Worm (Caenorhabditis elegans) whole organism, mixed stage, embryonic: Measurements from ENCODE around the gene clec-33.

ENCODE experiments used
- M03D4.4 ChIP-seq: sonication (generic microtip); optimal IDR thresholded peaks from 2 replicates; lab custom pipeline; 2017; ENCODE audit warnings: mild to moderate bottlenecking, missing genetic modification characterization, missing compliant biosample characterization
- blmp-1 ChIP-seq: fragments of 150-350 bp; optimal IDR thresholded peaks from 2 replicates; lab custom pipeline; 2014; ENCODE audit warnings: missing biosample characterization, missing genetic modification characterization
- ceh-39 ChIP-seq: fragments of 150-350 bp; optimal IDR thresholded peaks from 2 replicates; lab custom pipeline; 2014; ENCODE audit warnings: missing biosample characterization, missing genetic modification characterization
- ceh-43 ChIP-seq: fragments of 200-800 bp; sonication (Bioruptor generic); optimal IDR thresholded peaks from 2 replicates; lab custom pipeline; 2018; ENCODE audit warnings: mild to moderate bottlenecking, missing genetic modification characterization, moderate library complexity, missing compliant biosample characterization
- ceh-83 ChIP-seq: fragments of 200-800 bp; sonication (Bioruptor generic); optimal IDR thresholded peaks from 2 replicates; lab custom pipeline; 2018; ENCODE audit warnings: mild to moderate bottlenecking, missing genetic modification characterization, missing compliant biosample characterization
- ces-1 ChIP-seq: fragments of 150-350 bp; optimal IDR thresholded peaks from 2 replicates; lab custom pipeline; 2014; ENCODE audit warnings: missing biosample characterization, missing genetic modification reagents, missing genetic modification characterization
- cnd-1 ChIP-seq: fragments of 200-800 bp; sonication (Bioruptor generic); optimal IDR thresholded peaks from 2 replicates; lab custom pipeline; 2018; ENCODE audit warnings: mild to moderate bottlenecking, missing genetic modification characterization, missing compliant biosample characterization
- drap-1 ChIP-seq: fragments of 200-800 bp; sonication (Bioruptor generic); optimal IDR thresholded peaks from 3 replicates; lab custom pipeline; 2018; ENCODE audit warnings: mild to moderate bottlenecking, missing genetic modification characterization, missing compliant biosample characterization
- elt-1 ChIP-seq: sonication (generic microtip); optimal IDR thresholded peaks from 2 replicates; lab custom pipeline; 2017; ENCODE audit warnings: missing genetic modification characterization, mild to moderate bottlenecking, missing compliant biosample characterization, antibody characterized with exemption, moderate library complexity, borderline replicate concordance; ENCODE audit not compliant: insufficient read depth
- elt-3 ChIP-seq: fragments of 150-350 bp; optimal IDR thresholded peaks from 2 replicates; lab custom pipeline; 2014; ENCODE audit warnings: missing biosample characterization, missing genetic modification characterization
- flh-1 ChIP-seq: fragments of 200-800 bp; sonication (Bioruptor generic); optimal IDR thresholded peaks from 2 replicates; lab custom pipeline; 2018; ENCODE audit warnings: mild to moderate bottlenecking, missing genetic modification characterization, moderate library complexity, missing compliant biosample characterization
- ham-2 ChIP-seq: fragments of 200-800 bp; sonication (Bioruptor generic); optimal IDR thresholded peaks from 2 replicates; lab custom pipeline; 2018; ENCODE audit warnings: mild to moderate bottlenecking, missing genetic modification characterization, missing compliant biosample characterization
- hlh-1 ChIP-seq: fragments of 150-350 bp; optimal IDR thresholded peaks from 2 replicates; lab custom pipeline; 2014; ENCODE audit warnings: missing biosample characterization, missing genetic modification reagents, missing genetic modification characterization
- lin-13 ChIP-seq: fragments of 150-350 bp; optimal IDR thresholded peaks from 2 replicates; lab custom pipeline; 2014; ENCODE audit warnings: missing biosample characterization, missing genetic modification characterization
- lin-32 ChIP-seq: fragments of 200-800 bp; sonication (Bioruptor generic); optimal IDR thresholded peaks from 2 replicates; lab custom pipeline; 2018; ENCODE audit warnings: mild to moderate bottlenecking, missing genetic modification characterization, missing compliant biosample characterization
- lsy-2 ChIP-seq: fragments of 150-350 bp; optimal IDR thresholded peaks from 2 replicates; lab custom pipeline; 2014; ENCODE audit warnings: missing biosample characterization, missing genetic modification characterization
- mab-5 ChIP-seq: fragments of 150-350 bp; optimal IDR thresholded peaks from 2 replicates; lab custom pipeline; 2014; ENCODE audit warnings: missing biosample characterization, missing genetic modification characterization
- mls-2 ChIP-seq: sonication (generic microtip); optimal IDR thresholded peaks from 2 replicates; lab custom pipeline; 2016; ENCODE audit warnings: mild to moderate bottlenecking, missing genetic modification characterization, moderate library complexity, missing compliant biosample characterization
- nhr-12 ChIP-seq: fragments of 150-350 bp; optimal IDR thresholded peaks from 2 replicates; lab custom pipeline; 2014; ENCODE audit warnings: missing biosample characterization, missing genetic modification characterization
- nhr-2 ChIP-seq: fragments of 150-350 bp; optimal IDR thresholded peaks from 2 replicates; lab custom pipeline; 2014; ENCODE audit warnings: missing biosample characterization, missing genetic modification characterization
- nhr-237 ChIP-seq: fragments of 150-350 bp; optimal IDR thresholded peaks from 2 replicates; lab custom pipeline; 2014; ENCODE audit warnings: missing biosample characterization, missing genetic modification characterization
- nhr-28 ChIP-seq: fragments of 150-350 bp; optimal IDR thresholded peaks from 2 replicates; lab custom pipeline; 2014; ENCODE audit warnings: missing biosample characterization, missing genetic modification characterization
- nhr-76 ChIP-seq: sonication (generic microtip); optimal IDR thresholded peaks from 2 replicates; lab custom pipeline; 2017; ENCODE audit warnings: missing biosample characterization, missing genetic modification characterization
- pha-4 ChIP-seq: fragments of 150-350 bp; optimal IDR thresholded peaks from 2 replicates; lab custom pipeline; 2018; ENCODE audit warnings: missing biosample characterization, missing genetic modification reagents, missing genetic modification characterization
- sem-2 ChIP-seq: fragments of 200-800 bp; sonication (Bioruptor generic); optimal IDR thresholded peaks from 2 replicates; lab custom pipeline; 2018; ENCODE audit warnings: mild to moderate bottlenecking, missing genetic modification characterization, missing compliant biosample characterization
- snpc-4 ChIP-seq: fragments of 150-350 bp; optimal IDR thresholded peaks from 2 replicates; lab custom pipeline; 2014; ENCODE audit warnings: missing biosample characterization, missing genetic modification characterization
- sptf-1 ChIP-seq: sonication (generic microtip); optimal IDR thresholded peaks from 2 replicates; lab custom pipeline; 2017; ENCODE audit warnings: mild to moderate bottlenecking, missing genetic modification characterization, moderate library complexity, missing compliant biosample characterization
- tbx-8 ChIP-seq: fragments of 200-800 bp; sonication (Bioruptor generic); optimal IDR thresholded peaks from 2 replicates; lab custom pipeline; 2018; ENCODE audit warnings: mild to moderate bottlenecking, missing genetic modification characterization, moderate library complexity, missing compliant biosample characterization
- unc-120 ChIP-seq: sonication (generic microtip); optimal IDR thresholded peaks from 2 replicates; lab custom pipeline; 2017; ENCODE audit warnings: missing genetic modification characterization, missing compliant biosample characterization; ENCODE audit not compliant: poor library complexity, severe bottlenecking
- unc-39 ChIP-seq: fragments of 150-350 bp; optimal IDR thresholded peaks from 2 replicates; lab custom pipeline; 2014; ENCODE audit warnings: missing biosample characterization, missing genetic modification characterization
- unc-62 ChIP-seq: fragments of 150-350 bp; optimal IDR thresholded peaks from 2 replicates; lab custom pipeline; 2014; ENCODE audit warnings: missing biosample characterization, missing genetic modification reagents, missing genetic modification characterization
- zip-8 ChIP-seq: fragments of 150-350 bp; optimal IDR thresholded peaks from 2 replicates; lab custom pipeline; 2014; ENCODE audit warnings: missing biosample characterization, missing genetic modification characterization
- ztf-11 ChIP-seq: fragments of 150-350 bp; optimal IDR thresholded peaks from 2 replicates; lab custom pipeline; 2014; ENCODE audit warnings: missing biosample characterization, missing genetic modification characterization

The clec-33 gene

DNA sequence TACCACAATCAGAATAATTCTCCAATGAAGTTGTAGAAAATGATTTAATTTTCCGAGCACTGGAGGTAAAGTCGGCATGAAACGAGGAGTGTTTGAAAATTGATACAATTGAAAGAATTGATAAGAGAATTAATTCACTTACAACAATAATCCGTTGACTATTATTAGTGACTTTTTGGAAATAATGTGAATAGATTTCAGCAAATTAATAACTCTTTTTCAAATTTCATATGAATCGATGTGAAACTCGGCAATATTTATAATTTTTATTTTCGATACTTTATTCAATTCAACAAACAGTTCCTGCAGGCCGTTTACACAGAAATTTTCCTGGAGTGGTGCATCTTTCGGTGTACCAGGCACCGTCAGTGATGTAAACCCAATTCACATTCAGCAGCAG is 17.6 kb downstream of the clec-33 start, which contains the start of gene clec-37:
Gene clec-37 (minus strand): TSS at position 101 of the 400 bp plus-strand sequence.
- TF ChIP-seq lin-13 (tag; lab: Kevin White, UChicago) (no peak), ceh-83 (GFP tag; lab: Kevin White, UChicago) (no peak), M03D4.4 (tag; lab: Kevin White, UChicago) (no peak), unc-120 (tag; lab: Kevin White, UChicago) (no peak), nhr-76 (tag; lab: Kevin White, UChicago) (no peak), elt-3 (tag; lab: Kevin White, UChicago) (no peak), blmp-1 (no peak), sem-2 (no peak), sptf-1 (no peak), drap-1 (GFP tag; lab: Kevin White, UChicago) (no peak)

ce11 chrV:16848498-16848897 is 21.1 kb downstream of the clec-33 start, which contains the start of the genes clec-36 and clec-26:
TSS of gene clec-36 (minus strand) at chrV:16848598.
TSS of gene clec-26 (plus strand) at chrV:16848611.
- no peak for TF ChIP-seq nhr-76 (tag; lab: Kevin White, UChicago)
- no peak for TF ChIP-seq flh-1 (GFP tag; lab: Kevin White, UChicago)
- no peak for TF ChIP-seq ceh-39
- no peak for TF ChIP-seq lin-13 (tag; lab: Kevin White, UChicago)
- TF ChIP-seq hlh-1 (tag; lab: Kevin White, UChicago): no peak
- TF ChIP-seq ham-2 (GFP tag; lab: Kevin White, UChicago): no peak
- TF ChIP-seq nhr-237 (tag; lab: Kevin White, UChicago): no peak
- no peak for TF ChIP-seq ces-1
- no peak for TF ChIP-seq zip-8 (tag; lab: Kevin White, UChicago)
- TF ChIP-seq unc-62 (GFP tag; lab: Kevin White, UChicago): no peak
- TF ChIP-seq M03D4.4 (tag; lab: Kevin White, UChicago): no peak
- TF ChIP-seq elt-3 (tag; lab: Kevin White, UChicago): no peak
- no peak for TF ChIP-seq tbx-8 (GFP tag; lab: Kevin White, UChicago)
- no peak for TF ChIP-seq pha-4 (tag; lab: Kevin White, UChicago)
- no peak for TF ChIP-seq sptf-1
- TF ChIP-seq nhr-12 (tag; lab: Kevin White, UChicago): no peak
- TF ChIP-seq unc-39 (tag; lab: Kevin White, UChicago): no peak
- TF ChIP-seq mab-5 (tag; lab: Kevin White, UChicago): no peak
- TF ChIP-seq, all 35 proteins: peak for 0

- TF ChIP-seq sptf-1 (no peak), unc-39 (tag; lab: Kevin White, UChicago) (no peak), lsy-2 (tag; lab: Kevin White, UChicago) (no peak), zip-8 (tag; lab: Kevin White, UChicago) (no peak), nhr-28 (tag; lab: Kevin White, UChicago) (no peak), drap-1 (GFP tag; lab: Kevin White, UChicago) (no peak), elt-1 (tag; lab: Kevin White, UChicago) (no peak)
Observed at ce11 chrV:16842941-16843340, 26.7 kb downstream of the clec-33 start, which contains the start of gene clec-25. TSS of gene clec-25 (plus strand) at chrV:16843241.

ce11 chrV:16840961-16841360 is 28.7 kb downstream of the clec-33 start, which contains the start of gene clec-40:
TSS of gene clec-40 (minus strand) at chrV:16841061.
- TF ChIP-seq sptf-1 (no peak), lin-32 (no peak), elt-1 (tag; lab: Kevin White, UChicago) (no peak), ztf-11 (tag; lab: Kevin White, UChicago) (no peak), elt-3 (tag; lab: Kevin White, UChicago) (no peak), lsy-2 (tag; lab: Kevin White, UChicago) (no peak), ces-1 (no peak)

DNA sequence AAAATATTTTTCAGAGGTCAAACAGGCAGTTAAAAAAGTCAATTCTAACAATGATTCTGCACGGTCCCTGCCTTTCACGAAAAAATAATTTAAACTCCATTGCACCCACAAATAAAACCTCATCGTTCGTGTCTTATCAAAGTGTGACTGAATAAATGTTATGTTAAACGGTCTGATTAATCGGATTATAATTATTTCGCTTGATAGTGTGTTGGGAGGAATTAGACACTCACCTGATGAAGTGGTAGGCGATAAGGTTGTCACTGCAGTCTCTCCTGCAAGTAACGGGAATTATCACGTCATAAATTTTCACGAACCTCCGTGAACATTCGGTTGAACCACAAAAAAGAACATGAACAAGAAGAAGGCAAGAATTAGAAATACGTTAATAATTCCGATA is 29.4 kb downstream of the clec-33 start:
- TF ChIP-seq ces-1 (no peak), lin-13 (tag; lab: Kevin White, UChicago) (no peak), lin-32 (no peak), ceh-39 (no peak), elt-1 (tag; lab: Kevin White, UChicago) (no peak), nhr-2 (tag; lab: Kevin White, UChicago) (no peak), nhr-76 (tag; lab: Kevin White, UChicago) (no peak), lsy-2 (tag; lab: Kevin White, UChicago) (no peak), unc-62 (GFP tag; lab: Kevin White, UChicago) (no peak), drap-1 (GFP tag; lab: Kevin White, UChicago) (no peak), cnd-1 (tag; lab: Kevin White, UChicago) (no peak), pha-4 (tag; lab: Kevin White, UChicago) (no peak), nhr-28 (tag; lab: Kevin White, UChicago) (no peak), nhr-237 (tag; lab: Kevin White, UChicago) (no peak), ham-2 (GFP tag; lab: Kevin White, UChicago) (no peak), mls-2 (tag; lab: Kevin White, UChicago) (no peak), unc-120 (tag; lab: Kevin White, UChicago) (no peak), blmp-1 (no peak), snpc-4 (tag; lab: Kevin White, UChicago) (no peak), ceh-43 (GFP tag; lab: Kevin White, UChicago) (no peak)
